Fruit fly (Drosophila melanogaster): Measurements from ENCODE around the gene Nepl11.

The Nepl11 gene

DNA sequence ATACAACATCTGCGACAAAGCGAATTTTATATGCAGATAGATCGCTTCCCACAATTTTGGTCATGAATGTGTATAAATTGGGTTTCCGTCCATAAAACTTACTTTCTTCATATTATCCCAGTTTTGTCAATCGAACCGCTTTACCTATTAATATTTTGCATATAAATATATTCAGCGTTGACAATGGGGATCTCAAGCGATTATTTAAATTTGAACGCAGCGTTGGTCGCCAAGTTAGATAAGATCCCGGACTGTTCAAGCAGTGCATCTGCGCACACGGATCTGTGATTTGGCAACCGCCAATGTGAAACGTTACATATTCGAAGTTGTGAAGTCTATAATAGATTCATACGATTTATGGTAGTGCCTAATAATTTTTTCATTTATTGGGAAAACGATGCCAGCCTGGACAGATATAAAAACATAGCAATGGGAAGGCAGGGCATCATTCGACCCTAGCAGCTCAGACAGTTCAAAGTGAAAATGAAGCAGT lies 48.0 kb downstream of the Nepl11 start, which contains the start of gene TwdlF:
TSS of gene TwdlF (plus strand) at position 443 of the 493 bp plus-strand sequence.
- TF ChIP-seq CG18262 (tag; optimal IDR thresholded peaks at IDR 0.05): no peak
- no peak for TF ChIP-seq gro (GFP tag; optimal IDR thresholded peaks at IDR 0.05)
- no peak for TF ChIP-seq Sin3A (optimal IDR thresholded peaks at IDR 0.05)
- TF ChIP-seq oc (tag; optimal IDR thresholded peaks at IDR 0.05): peak; percentile 67
- TF ChIP-seq abd-A (tag; optimal IDR thresholded peaks at IDR 0.05): peak; percentile 25
- TF ChIP-seq Pdp1 (GFP tag; optimal IDR thresholded peaks at IDR 0.05): peak in 1 of 2 experiments; percentile 7
- TF ChIP-seq vvl (GFP tag; IDR thresholded peaks at IDR 0.05): peak; percentile 58; the same call in 1 of the 2 replicates

DNA sequence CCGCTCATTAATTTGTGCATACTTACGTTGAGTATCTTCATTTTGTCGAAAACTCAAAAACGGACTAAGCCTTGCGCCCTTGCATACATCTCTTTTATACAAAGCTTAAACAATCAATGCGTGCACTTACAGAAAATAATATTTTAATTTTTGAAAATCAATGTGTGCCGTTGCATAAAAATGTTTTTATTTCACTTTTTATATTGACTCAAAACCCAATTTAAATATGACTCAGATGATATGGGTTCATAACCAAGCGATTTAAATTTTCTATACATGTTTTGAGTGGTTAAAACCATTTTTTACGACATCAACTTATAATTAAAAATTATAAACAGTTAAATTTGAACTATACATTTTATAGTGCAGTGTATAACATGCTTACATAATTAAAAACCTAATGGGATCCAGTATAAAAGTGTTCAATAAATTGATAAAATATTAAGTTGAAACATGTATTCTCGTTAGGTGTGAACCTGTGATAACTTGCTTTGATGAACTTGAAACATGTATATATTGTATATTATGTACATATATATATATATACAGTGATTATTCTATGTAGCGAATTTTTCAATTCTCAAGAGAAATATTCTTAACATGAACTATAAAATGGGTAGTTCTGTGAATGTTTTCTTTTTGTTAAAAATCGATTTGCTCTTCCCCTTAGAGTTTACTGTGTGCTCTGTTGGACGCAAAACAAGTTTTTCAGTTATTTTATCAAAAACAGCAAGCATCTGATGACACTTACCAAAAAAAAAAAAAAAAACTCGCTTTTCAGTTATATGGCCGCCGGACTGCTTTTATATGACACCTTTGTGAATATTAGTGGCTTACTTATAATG lies 51.3 kb downstream of the Nepl11 start, which contains the start of gene CG34305:
TSS of gene CG34305 (minus strand) at position 51 of the 845 bp plus-strand sequence.
- TF ChIP-seq CG18599 (GFP tag; optimal IDR thresholded peaks at IDR 0.05) (peak; percentile 4), phol (tag; optimal IDR thresholded peaks at IDR 0.05) (peak; percentile 7), CG30403 (GFP tag; optimal IDR thresholded peaks at IDR 0.05) (peak; percentile 9), Hr51 (GFP tag; optimal IDR thresholded peaks at IDR 0.05) (peak in 1 of 2 experiments; percentile 43), Nf-YC (tag; optimal IDR thresholded peaks at IDR 0.05) (no peak), CG3281 (GFP tag; optimal IDR thresholded peaks at IDR 0.05) (peak; percentile 38), pzg (GFP tag; optimal IDR thresholded peaks at IDR 0.05) (no peak), CG1603 (tag; optimal IDR thresholded peaks at IDR 0.05) (no peak), Ptx1 (GFP tag; IDR thresholded peaks at IDR 0.05) (peak; percentile 25; the same call in 1 of the 2 replicates), slbo (GFP tag; IDR thresholded peaks at IDR 0.05) (peak; percentile 37), Oli (tag; optimal IDR thresholded peaks at IDR 0.05) (peak; percentile 19), CG6254 (GFP tag; optimal IDR thresholded peaks at IDR 0.05) (no peak), toy (GFP tag; IDR thresholded peaks at IDR 0.05) (no peak), CG12659 (GFP tag; optimal IDR thresholded peaks at IDR 0.05) (no peak), unpg (GFP tag; optimal IDR thresholded peaks at IDR 0.05) (peak; percentile 20), Opbp (GFP tag; IDR thresholded peaks at IDR 0.05; ENCODE audit: partially characterized antibody) (no peak), lmd (GFP tag; IDR thresholded peaks at IDR 0.05) (peak; percentile 25; the same call in 1 of the 2 replicates), CG7839 (tag; optimal IDR thresholded peaks at IDR 0.05) (peak; percentile 32), lilli (GFP tag; optimal IDR thresholded peaks at IDR 0.05) (peak; percentile 4), row (GFP tag; IDR thresholded peaks at IDR 0.05) (0 out of 3 replicates have a peak, but pooled peaks have one; percentile 24), Fer1 (GFP tag; optimal IDR thresholded peaks at IDR 0.05) (peak; percentile 19), danr (GFP tag; IDR thresholded peaks at IDR 0.05) (no peak), CG4424 (GFP tag; optimal IDR thresholded peaks at IDR 0.05) (no peak), dmrt99B (tag; optimal IDR thresholded peaks at IDR 0.05) (peak; percentile 43), Dek (tag; optimal IDR thresholded peaks at IDR 0.05) (peak; percentile 26), Ada2b (GFP tag; IDR thresholded peaks at IDR 0.05) (peak; percentile 29; the same call in 1 of the 2 replicates), CG2120 (GFP tag; optimal IDR thresholded peaks at IDR 0.05) (peak; percentile 30), CoRest (tag; optimal IDR thresholded peaks at IDR 0.05) (peak; percentile 17), CG17612 (GFP tag; IDR thresholded peaks at IDR 0.05) (no peak), Hmr (GFP tag; optimal IDR thresholded peaks at IDR 0.05) (peak; percentile 25), CG32532 (GFP tag; IDR thresholded peaks at IDR 0.05) (peak; percentile 37; the same call in 1 of the 2 replicates), Rfx (GFP tag; IDR thresholded peaks at IDR 0.05) (peak; percentile 68), Sox102F (GFP tag; optimal IDR thresholded peaks at IDR 0.05) (peak; percentile 51), CG11695 (GFP tag; IDR thresholded peaks at IDR 0.05) (peak; percentile 40; the same call in 1 of the 3 replicates), CG2199 (GFP tag; IDR thresholded peaks at IDR 0.05) (0 out of 3 replicates have a peak, but pooled peaks have one; percentile 51), CG9932 (GFP tag; IDR thresholded peaks at IDR 0.05) (peak; percentile 59), nmo (GFP tag; optimal IDR thresholded peaks at IDR 0.05) (peak; percentile 6), grau (tag; optimal IDR thresholded peaks at IDR 0.05) (peak; percentile 67), CG34224 (GFP tag; IDR thresholded peaks at IDR 0.05; ENCODE audit: partially characterized antibody) (no peak)

Data from whole organism, embryonic.